Worm (Caenorhabditis elegans) whole organism, L4/young adult: ENCODE results near the gene gly-13.

Experiments
- W03F9.2 ChIP-seq: fragments of 150-350 bp; optimal IDR thresholded peaks from 2 replicates; lab custom pipeline; 2014; ENCODE audit warnings: missing biosample characterization, missing genetic modification characterization
- dao-5 ChIP-seq: sonication (generic microtip); optimal IDR thresholded peaks from 2 replicates; lab custom pipeline; 2016; ENCODE audit warnings: missing genotype, missing genetic modification characterization, moderate library complexity, missing compliant biosample characterization
- him-1 ChIP-seq: sonication (generic microtip); optimal IDR thresholded peaks from 2 replicates; lab custom pipeline; 2016; ENCODE audit warnings: missing genotype, missing genetic modification reagents, missing genetic modification characterization, missing compliant biosample characterization

The gly-13 gene

ce11 chrX:9291345-9291744, 5.1 kb downstream of the gly-13 start, which contains the start of gene B0416.3:
Gene B0416.3, plus strand, starts transcription at chrX:9291645.
- no peak for TF ChIP-seq him-1 (tag; lab: Kevin White, UChicago)
- no peak for TF ChIP-seq dao-5 (tag; lab: Kevin White, UChicago)
- TF ChIP-seq W03F9.2 (tag; lab: Kevin White, UChicago), result no peak

ce11 chrX:9283026-9283425, 13.4 kb downstream of the gly-13 start, which contains the start of gene B0416.11:
Gene B0416.11, minus strand, starts transcription at chrX:9283126.
- no peak for TF ChIP-seq W03F9.2 (tag; lab: Kevin White, UChicago)
- TF ChIP-seq dao-5 (tag; lab: Kevin White, UChicago), result no peak
- TF ChIP-seq him-1 (tag; lab: Kevin White, UChicago), result no peak

DNA sequence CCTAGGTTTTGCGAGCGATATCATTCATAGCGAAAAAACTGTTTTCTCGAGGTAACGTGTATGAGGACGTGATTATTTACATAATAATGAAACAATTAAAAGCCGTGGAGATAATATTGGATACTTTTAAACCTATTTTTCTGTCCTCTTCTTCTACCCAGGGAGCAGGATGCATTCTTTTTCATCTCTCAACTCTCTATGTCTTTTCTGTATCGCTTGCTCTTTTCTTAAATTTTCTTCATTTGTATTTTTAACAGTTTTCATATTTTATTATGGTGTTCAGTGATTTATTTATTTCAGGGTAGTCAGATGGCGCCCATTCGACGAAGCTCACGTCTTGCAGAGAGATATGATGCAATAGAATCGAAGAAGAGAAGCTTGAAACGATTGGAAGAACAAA, 17.8 kb downstream of the gly-13 start, which contains the start of gene B0416.4:
Gene B0416.4, plus strand, starts transcription at position 301 of the 400 bp plus-strand sequence.
- no peak for TF ChIP-seq him-1 (tag; lab: Kevin White, UChicago)
- TF ChIP-seq W03F9.2 (tag; lab: Kevin White, UChicago), result no peak

- TF ChIP-seq him-1 (tag; lab: Kevin White, UChicago), result no peak
- TF ChIP-seq W03F9.2 (tag; lab: Kevin White, UChicago), result no peak
- no peak for TF ChIP-seq dao-5 (tag; lab: Kevin White, UChicago)
These were observed 21.8 kb downstream of the gly-13 start, which contains the start of gene B0416.10 for ce11 chrX:9274574-9274973. Gene B0416.10, minus strand, starts transcription at chrX:9274674.

DNA sequence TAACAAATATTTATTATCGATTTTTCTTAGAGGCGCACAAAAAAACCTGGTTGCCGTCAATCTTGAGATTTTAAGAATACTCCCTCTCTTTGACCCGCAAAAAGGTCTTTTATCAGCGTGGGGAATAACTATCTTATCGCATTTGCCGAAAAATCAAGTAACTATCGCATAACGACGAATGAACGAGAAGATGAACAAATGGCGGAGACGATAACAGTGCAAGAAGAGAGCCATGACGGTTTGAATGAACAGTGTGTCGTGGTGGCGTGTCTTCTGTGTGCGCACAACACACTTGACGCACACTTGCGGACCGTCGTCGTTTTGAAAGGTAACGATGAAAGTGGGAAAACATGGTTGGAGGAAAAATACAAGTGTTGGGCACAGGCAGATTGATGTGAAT, 24.5 kb downstream of the gly-13 start:
- TF ChIP-seq W03F9.2 (tag; lab: Kevin White, UChicago) (no peak), him-1 (tag; lab: Kevin White, UChicago) (no peak), dao-5 (tag; lab: Kevin White, UChicago) (no peak)

ce11 chrX:9270753-9271152, 25.7 kb downstream of the gly-13 start, which contains the start of gene B0416.5:
Gene B0416.5, minus strand, starts transcription at chrX:9270853.
- TF ChIP-seq dao-5 (tag; lab: Kevin White, UChicago), result no peak
- TF ChIP-seq him-1 (tag; lab: Kevin White, UChicago), result no peak
- no peak for TF ChIP-seq W03F9.2 (tag; lab: Kevin White, UChicago)

DNA sequence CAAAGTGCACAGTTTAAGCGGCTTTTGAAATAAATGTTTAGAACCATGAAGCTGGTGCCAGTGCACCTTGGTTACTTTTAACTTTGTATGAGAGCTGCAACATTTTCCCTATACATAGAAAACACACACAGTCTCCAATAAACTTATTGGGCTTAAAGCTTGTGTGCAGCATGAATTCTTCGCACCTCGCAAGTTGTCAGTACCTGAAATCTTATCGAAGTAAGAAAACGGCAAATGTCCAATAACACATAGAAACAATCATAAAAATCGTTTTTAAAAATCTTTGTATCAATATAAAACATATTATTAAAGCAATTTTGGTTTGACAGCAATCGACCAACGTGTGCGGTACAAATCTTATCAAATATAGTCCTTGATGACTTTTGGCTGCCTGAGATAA, 28.0 kb downstream of the gly-13 start:
- no peak for TF ChIP-seq dao-5 (tag; lab: Kevin White, UChicago)
- no peak for TF ChIP-seq W03F9.2 (tag; lab: Kevin White, UChicago)
- no peak for TF ChIP-seq him-1 (tag; lab: Kevin White, UChicago)

DNA sequence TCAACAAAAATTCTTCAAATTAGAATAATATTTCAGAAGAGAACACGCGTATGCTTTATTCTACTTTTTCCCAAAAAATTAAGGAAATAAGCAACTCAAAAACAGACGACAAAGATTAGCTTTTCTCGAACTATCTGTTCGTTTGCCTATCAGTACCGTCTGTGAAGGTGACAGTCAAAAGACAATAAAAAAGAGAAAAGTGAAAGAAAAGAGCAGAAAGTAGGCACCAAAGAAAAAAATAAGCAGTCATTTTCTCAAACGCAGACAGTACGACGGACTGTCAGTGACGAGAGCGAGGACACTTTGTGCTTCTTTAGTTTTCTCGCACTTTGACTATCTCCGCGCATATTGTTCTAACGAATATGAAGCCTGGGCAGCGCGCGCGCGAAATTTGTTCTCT, 29.9 kb downstream of the gly-13 start:
- TF ChIP-seq W03F9.2 (tag; lab: Kevin White, UChicago), result no peak
- TF ChIP-seq him-1 (tag; lab: Kevin White, UChicago), result no peak
- no peak for TF ChIP-seq dao-5 (tag; lab: Kevin White, UChicago)

DNA sequence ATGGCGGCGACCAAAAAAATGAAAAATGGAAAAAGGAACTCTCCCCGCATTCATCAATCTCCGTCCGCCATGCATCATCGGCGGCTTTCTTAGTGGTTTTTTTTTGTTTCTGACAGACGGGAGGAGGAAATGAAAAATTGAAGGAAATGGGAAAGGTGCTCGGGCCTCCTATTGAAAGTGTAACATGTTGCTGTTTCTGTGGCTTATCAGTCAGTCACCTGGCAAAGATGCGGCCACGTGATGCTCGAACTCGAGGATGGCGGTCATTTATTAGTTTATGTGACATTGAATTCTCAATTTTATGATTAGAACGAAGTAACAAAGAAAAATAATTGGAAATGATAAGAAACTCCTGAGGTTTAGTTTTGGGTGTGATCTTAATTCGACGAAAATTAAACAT, 31.8 kb downstream of the gly-13 start:
- TF ChIP-seq him-1 (tag; lab: Kevin White, UChicago) (no peak), dao-5 (tag; lab: Kevin White, UChicago) (no peak), W03F9.2 (tag; lab: Kevin White, UChicago) (no peak)

ce11 chrX:9264231-9264630, 32.2 kb downstream of the gly-13 start, which contains the start of gene F18G5.6:
Gene F18G5.6, minus strand, starts transcription at chrX:9264331.
- TF ChIP-seq dao-5 (tag; lab: Kevin White, UChicago), result no peak
- no peak for TF ChIP-seq him-1 (tag; lab: Kevin White, UChicago)
- no peak for TF ChIP-seq W03F9.2 (tag; lab: Kevin White, UChicago)

DNA sequence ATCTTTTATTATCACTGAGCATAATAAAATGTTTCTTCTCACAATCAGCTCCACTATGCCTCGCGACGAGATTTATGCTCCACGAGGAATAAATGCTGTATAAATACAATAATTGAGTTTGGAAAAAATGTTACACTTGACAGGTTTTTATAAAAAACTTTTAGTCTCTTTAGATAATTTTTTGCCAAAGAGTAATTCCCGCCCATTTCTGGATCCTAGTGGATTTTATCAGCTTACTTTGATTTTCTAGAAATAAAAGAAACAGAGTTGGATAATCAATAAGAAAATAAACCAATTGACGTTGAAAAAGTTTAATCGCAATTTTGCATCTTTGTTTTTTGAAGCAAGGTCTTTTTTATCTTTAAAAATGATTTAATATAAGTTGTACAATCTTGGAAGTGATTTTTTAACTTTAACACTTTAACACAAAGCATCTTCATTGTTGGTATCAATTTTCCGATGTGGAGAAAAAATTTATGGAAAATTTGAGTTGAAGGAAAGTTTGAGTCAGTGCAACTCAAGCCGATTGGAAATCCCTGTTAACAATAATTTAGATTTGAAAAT, 34.7 kb downstream of the gly-13 start:
- no peak for TF ChIP-seq him-1 (tag; lab: Kevin White, UChicago)

ce11 chrX:9259552-9259951, 36.9 kb downstream of the gly-13 start, which contains the start of gene F18G5.1:
Gene F18G5.1, plus strand, starts transcription at chrX:9259852.
- TF ChIP-seq dao-5 (tag; lab: Kevin White, UChicago), result no peak
- no peak for TF ChIP-seq him-1 (tag; lab: Kevin White, UChicago)
- no peak for TF ChIP-seq W03F9.2 (tag; lab: Kevin White, UChicago)

ce11 chrX:9255993-9256392, 40.4 kb downstream of the gly-13 start:
- TF ChIP-seq dao-5 (tag; lab: Kevin White, UChicago) (no peak), W03F9.2 (tag; lab: Kevin White, UChicago) (no peak), him-1 (tag; lab: Kevin White, UChicago) (no peak)

- TF ChIP-seq dao-5 (tag; lab: Kevin White, UChicago) (no peak), him-1 (tag; lab: Kevin White, UChicago) (no peak), W03F9.2 (tag; lab: Kevin White, UChicago) (no peak)
These were observed 44.9 kb downstream of the gly-13 start, which contains the start of gene pes-8 for ce11 chrX:9251488-9251887. Gene pes-8, plus strand, starts transcription at chrX:9251788.
